Worm (Caenorhabditis elegans) whole organism, L2 larva: ENCODE data around the gene Y38E10A.33.

Experiments
- C34F6.9 ChIP-seq: fragments of 150-350 bp; optimal IDR thresholded peaks from 2 replicates; lab custom pipeline; 2014; ENCODE audit warnings: missing biosample characterization, missing genetic modification characterization
- F13H6.1 ChIP-seq: sonication (generic microtip); optimal IDR thresholded peaks from 2 replicates; lab custom pipeline; 2016; ENCODE audit warnings: missing genetic modification characterization, missing compliant biosample characterization
- R02D3.7 ChIP-seq: fragments of 150-350 bp; optimal IDR thresholded peaks from 2 replicates; lab custom pipeline; 2014; ENCODE audit warnings: missing biosample characterization, missing genetic modification characterization
- Y55F3AM.14 ChIP-seq: fragments of 200-800 bp; sonication (Bioruptor generic); optimal IDR thresholded peaks from 2 replicates; lab custom pipeline; 2018; ENCODE audit warnings: mild to moderate bottlenecking, missing genetic modification characterization, missing compliant biosample characterization
- ZK546.5 ChIP-seq: sonication (generic microtip); optimal IDR thresholded peaks from 2 replicates; lab custom pipeline; 2017; ENCODE audit warnings: missing biosample characterization, missing genetic modification characterization
- ama-1 ChIP-seq: fragments of 150-350 bp; optimal IDR thresholded peaks from 2 replicates; lab custom pipeline; 2018; ENCODE audit warnings: inconsistent platforms
- blmp-1 ChIP-seq: sonication (generic microtip); optimal IDR thresholded peaks from 2 replicates; lab custom pipeline; 2017; ENCODE audit warnings: missing genetic modification characterization, mild to moderate bottlenecking, missing compliant biosample characterization, antibody characterized with exemption, moderate library complexity; ENCODE audit not compliant: insufficient read depth
- ceh-16 ChIP-seq: fragments of 150-350 bp; optimal IDR thresholded peaks from 2 replicates; lab custom pipeline; 2014; ENCODE audit warnings: missing biosample characterization, missing genetic modification characterization
- ceh-82 ChIP-seq: fragments of 150-350 bp; optimal IDR thresholded peaks from 2 replicates; lab custom pipeline; 2014; ENCODE audit warnings: missing biosample characterization, missing genetic modification characterization
- crh-2 ChIP-seq: sonication (generic microtip); optimal IDR thresholded peaks from 2 replicates; lab custom pipeline; 2017; ENCODE audit warnings: missing biosample characterization, missing genetic modification characterization
- egl-27 ChIP-seq: sonication (generic microtip); optimal IDR thresholded peaks from 3 replicates; lab custom pipeline; 2017; ENCODE audit warnings: missing biosample characterization, missing genetic modification reagents, missing genetic modification characterization
- elt-1 ChIP-seq: fragments of 150-350 bp; optimal IDR thresholded peaks from 2 replicates; lab custom pipeline; 2014; ENCODE audit warnings: missing biosample characterization, missing genetic modification characterization
- elt-3 ChIP-seq: sonication (generic microtip); optimal IDR thresholded peaks from 2 replicates; lab custom pipeline; 2017; ENCODE audit warnings: missing biosample characterization, missing genetic modification characterization
- fos-1 ChIP-seq: fragments of 150-350 bp; optimal IDR thresholded peaks from 2 replicates; lab custom pipeline; 2014; ENCODE audit warnings: missing biosample characterization, missing genetic modification characterization
- gmeb-1 ChIP-seq: fragments of 150-350 bp; optimal IDR thresholded peaks from 2 replicates; lab custom pipeline; 2014; ENCODE audit warnings: missing biosample characterization, missing genetic modification characterization
- lin-11 ChIP-seq: fragments of 150-350 bp; sonication (generic microtip); optimal IDR thresholded peaks from 2 replicates; lab custom pipeline; 2014; ENCODE audit warnings: missing biosample characterization, missing genetic modification characterization, inconsistent platforms, mixed read lengths
- lin-13 ChIP-seq: fragments of 150-350 bp; optimal IDR thresholded peaks from 2 replicates; lab custom pipeline; 2014; ENCODE audit warnings: missing biosample characterization, missing genetic modification reagents, missing genetic modification characterization
- lsy-2 ChIP-seq, 2 experiments: fragments of 150-350 bp in 1 of 2; sonication (generic microtip) in 1 of 2; optimal IDR thresholded peaks; 2 replicates each; lab custom pipeline; 2014 to 2017; ENCODE audit warnings: missing biosample characterization in 2 of 2, missing genetic modification characterization in 2 of 2
- mab-5 ChIP-seq: fragments of 150-350 bp; optimal IDR thresholded peaks from 2 replicates; lab custom pipeline; 2014; ENCODE audit warnings: missing biosample characterization, missing genetic modification characterization
- mdl-1 ChIP-seq, 2 experiments: fragments of 150-350 bp in 1 of 2; sonication (generic microtip) in 1 of 2; optimal IDR thresholded peaks; 2 replicates each; lab custom pipeline; 2017; ENCODE audit warnings: missing biosample characterization in 2 of 2, missing genetic modification characterization in 2 of 2
- nhr-10 ChIP-seq: sonication (generic microtip); optimal IDR thresholded peaks from 2 replicates; lab custom pipeline; 2017; ENCODE audit warnings: missing biosample characterization, missing genetic modification characterization
- nhr-11 ChIP-seq: fragments of 150-350 bp; optimal IDR thresholded peaks from 2 replicates; lab custom pipeline; 2014; ENCODE audit warnings: missing biosample characterization, missing genetic modification characterization
- nhr-129 ChIP-seq: fragments of 150-350 bp; optimal IDR thresholded peaks from 2 replicates; lab custom pipeline; 2014; ENCODE audit warnings: missing biosample characterization, missing genetic modification characterization
- nhr-21 ChIP-seq: fragments of 150-350 bp; optimal IDR thresholded peaks from 2 replicates; lab custom pipeline; 2014; ENCODE audit warnings: missing biosample characterization, missing genetic modification characterization
- nhr-25 ChIP-seq: fragments of 150-350 bp; sonication (generic microtip); optimal IDR thresholded peaks from 3 replicates; lab custom pipeline; 2014; ENCODE audit warnings: missing biosample characterization, missing genetic modification characterization
- nhr-77 ChIP-seq: fragments of 150-350 bp; optimal IDR thresholded peaks from 2 replicates; lab custom pipeline; 2014; ENCODE audit warnings: missing biosample characterization, missing genetic modification characterization
- sem-4 ChIP-seq: fragments of 150-350 bp; optimal IDR thresholded peaks from 2 replicates; lab custom pipeline; 2014; ENCODE audit warnings: missing biosample characterization, missing genetic modification reagents, missing genetic modification characterization
- skn-1 ChIP-seq: sonication (generic microtip); optimal IDR thresholded peaks from 2 replicates; lab custom pipeline; 2017; ENCODE audit warnings: missing biosample characterization, missing genetic modification characterization
- sma-3 ChIP-seq: sonication (generic microtip); optimal IDR thresholded peaks from 2 replicates; lab custom pipeline; 2016; ENCODE audit warnings: missing genetic modification reagents, missing genetic modification characterization, missing compliant biosample characterization
- sma-9 ChIP-seq, 2 experiments: fragments of 150-350 bp in 1 of 2; sonication (generic microtip) in 1 of 2; optimal IDR thresholded peaks; 2 replicates each; lab custom pipeline; 2014 to 2016; ENCODE audit warnings: missing genetic modification characterization in 2 of 2, mild to moderate bottlenecking in 1 of 2, missing biosample characterization in 1 of 2, missing compliant biosample characterization in 1 of 2, missing genetic modification reagents in 1 of 2, moderate library complexity in 1 of 2
- snpc-4 ChIP-seq: fragments of 150-350 bp; optimal IDR thresholded peaks from 2 replicates; lab custom pipeline; 2014; ENCODE audit warnings: missing biosample characterization, missing genetic modification characterization
- unc-39 ChIP-seq: fragments of 150-350 bp; optimal IDR thresholded peaks from 2 replicates; lab custom pipeline; 2014; ENCODE audit warnings: missing biosample characterization, missing genetic modification characterization
- unc-55 ChIP-seq: fragments of 150-350 bp; sonication (generic microtip); optimal IDR thresholded peaks from 3 replicates; lab custom pipeline; 2014; ENCODE audit warnings: missing biosample characterization, missing genetic modification reagents, missing genetic modification characterization
- zag-1 ChIP-seq: fragments of 150-350 bp; optimal IDR thresholded peaks from 2 replicates; lab custom pipeline; 2014; ENCODE audit warnings: missing biosample characterization, missing genetic modification characterization
- ztf-1 ChIP-seq: fragments of 200-800 bp; sonication (Bioruptor generic); conservative IDR thresholded peaks from 2 replicates; pipeline ENCODE4 v1.3.6; 2022; ENCODE audit warnings: missing genetic modification characterization, missing compliant biosample characterization
- ztf-11 ChIP-seq: sonication (generic microtip); optimal IDR thresholded peaks from 2 replicates; lab custom pipeline; 2017; ENCODE audit warnings: missing biosample characterization, missing genetic modification characterization
- ztf-4 ChIP-seq: fragments of 150-350 bp; optimal IDR thresholded peaks from 2 replicates; lab custom pipeline; 2014; ENCODE audit warnings: missing biosample characterization, missing genetic modification characterization

Gene Y38E10A.33

DNA sequence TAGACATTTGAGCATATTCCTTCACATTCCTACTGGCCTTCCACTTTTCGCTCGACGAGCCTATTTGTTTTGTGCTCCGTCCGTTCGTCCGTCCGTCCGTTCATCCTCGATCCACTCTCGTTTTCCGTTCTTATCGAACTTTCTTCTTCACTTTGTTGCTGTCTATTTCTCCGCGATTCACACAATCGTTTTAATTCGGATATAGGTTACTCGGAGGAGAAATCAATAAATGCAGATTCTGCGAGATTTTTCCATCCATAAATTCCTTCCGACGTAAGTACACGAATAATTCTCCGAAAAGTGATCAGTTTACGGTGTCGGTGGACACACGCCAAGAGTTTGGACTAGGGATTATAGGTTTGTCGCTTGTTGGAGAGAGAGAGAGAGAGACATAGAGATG is 13.2 kb upstream of the Y38E10A.33 start:
- no peak for TF ChIP-seq zag-1
- no peak for TF ChIP-seq sma-3
- TF ChIP-seq sma-9 (GFP tag; optimal IDR thresholded peaks at IDR 0.05; lab: Kevin White, UChicago): no peak
- no peak for TF ChIP-seq sma-9 (tag; optimal IDR thresholded peaks at IDR 0.05; lab: Kevin White, UChicago)
- TF ChIP-seq sem-4 (tag; lab: Kevin White, UChicago): no peak
- no peak for TF ChIP-seq nhr-10 (tag; lab: Kevin White, UChicago)
- no peak for TF ChIP-seq elt-1
- no peak for TF ChIP-seq egl-27 (tag; lab: Kevin White, UChicago)
- TF ChIP-seq Y55F3AM.14: no peak
- no peak for TF ChIP-seq ceh-82 (tag; lab: Kevin White, UChicago)
- TF ChIP-seq ztf-4 (tag; lab: Kevin White, UChicago): no peak
- TF ChIP-seq nhr-11 (tag; lab: Kevin White, UChicago): no peak

DNA sequence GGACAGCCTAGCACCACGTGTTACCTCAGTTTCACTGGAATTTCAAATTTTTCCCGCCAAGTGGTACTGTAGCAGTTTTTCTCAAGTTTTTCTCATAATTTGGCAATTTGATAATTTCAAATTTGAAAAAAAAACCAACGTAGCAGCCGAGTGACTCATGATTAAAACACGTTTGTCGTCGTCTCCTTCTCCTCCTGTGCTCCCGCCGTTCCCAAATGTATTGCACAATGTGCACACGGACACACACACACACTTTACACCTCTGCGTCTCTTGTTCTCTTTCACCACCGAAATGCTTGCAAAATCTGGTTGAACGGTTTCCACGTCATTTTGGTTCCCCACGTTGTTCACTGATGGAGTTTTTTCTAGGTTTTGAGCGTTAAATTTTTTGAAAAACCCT is 11.9 kb upstream of the Y38E10A.33 start:
- TF ChIP-seq fos-1 (tag; lab: Kevin White, UChicago): peak; percentile 64
- TF ChIP-seq ztf-1 (GFP tag; lab: Robert Waterston, UW): no peak
- TF ChIP-seq unc-55 (GFP tag; lab: Kevin White, UChicago): peak; percentile 15

DNA sequence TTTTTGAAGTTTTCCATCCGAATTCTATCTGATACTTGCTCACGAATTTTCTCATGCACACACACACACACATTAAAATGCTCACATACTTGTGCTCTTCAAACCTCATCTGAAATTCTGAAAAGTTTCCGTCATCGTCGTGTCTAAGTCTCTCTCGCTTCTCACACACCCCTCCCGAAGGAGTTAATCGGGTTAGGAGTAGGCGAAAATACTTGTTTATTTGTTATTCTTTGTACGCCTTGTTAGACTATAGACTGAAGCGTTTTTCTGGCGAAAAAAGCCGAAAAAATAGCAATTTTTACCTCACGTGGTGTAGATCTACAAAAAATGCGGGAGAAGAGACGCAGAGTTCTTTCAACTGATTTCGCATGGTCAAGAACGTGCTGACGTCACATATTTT is 11.5 kb upstream of the Y38E10A.33 start:
- peak; percentile 2 for TF ChIP-seq unc-55 (GFP tag; lab: Kevin White, UChicago)
- TF ChIP-seq ceh-82 (tag; lab: Kevin White, UChicago): no peak
- no peak for TF ChIP-seq gmeb-1
- TF ChIP-seq, all 48 proteins: peak for 1

DNA sequence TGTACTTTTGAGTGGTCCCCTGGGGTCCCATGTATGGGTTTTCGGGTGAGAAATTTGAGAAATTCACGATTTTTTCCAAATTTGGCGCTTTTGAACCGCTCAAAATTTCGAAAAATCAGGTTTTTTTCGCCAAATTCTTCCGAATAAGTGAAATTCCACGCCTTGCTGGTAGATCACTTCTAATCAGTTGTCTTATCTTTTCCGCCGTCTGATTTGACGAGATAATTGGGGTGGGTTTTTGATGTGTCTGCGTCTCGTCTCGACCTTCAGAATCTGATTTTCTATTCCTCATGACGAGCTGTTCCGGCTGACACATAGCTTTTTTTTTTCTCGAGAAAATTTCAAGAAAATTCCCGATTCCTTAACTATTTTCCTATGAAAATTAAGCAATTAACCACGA is 9.9 kb upstream of the Y38E10A.33 start:
- TF ChIP-seq ztf-11 (tag; lab: Kevin White, UChicago) (no peak), C34F6.9 (tag; lab: Kevin White, UChicago) (no peak)

DNA sequence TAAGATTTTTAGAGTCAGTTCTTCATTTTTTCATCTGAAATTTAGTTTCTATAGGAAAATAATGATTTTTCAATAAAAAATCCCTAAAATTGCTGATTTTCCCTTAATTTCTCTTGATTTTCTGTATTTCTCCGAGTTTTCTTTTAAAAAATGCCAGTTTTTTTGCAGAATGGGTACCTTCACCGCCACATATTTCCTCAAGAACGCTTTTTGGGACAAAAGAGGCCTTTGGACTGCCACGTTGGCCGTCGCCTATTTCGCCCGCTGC is 645 bp downstream of the Y38E10A.33 start, which contains the start of gene Y38E10A.24:
TSS of gene Y38E10A.24 (plus strand) at position 169 of the 268 bp plus-strand sequence.
- TF ChIP-seq egl-27 (tag; lab: Kevin White, UChicago): no peak
- no peak for TF ChIP-seq ZK546.5 (tag; lab: Kevin White, UChicago)
- no peak for TF ChIP-seq sma-9 (GFP tag; optimal IDR thresholded peaks at IDR 0.05; lab: Kevin White, UChicago)
- TF ChIP-seq sma-9 (tag; optimal IDR thresholded peaks at IDR 0.05; lab: Kevin White, UChicago): no peak
- TF ChIP-seq skn-1 (tag; lab: Kevin White, UChicago): no peak
- no peak for TF ChIP-seq ceh-16 (tag; lab: Kevin White, UChicago)
- TF ChIP-seq blmp-1: no peak
- TF ChIP-seq elt-3: no peak
- no peak for TF ChIP-seq snpc-4 (tag; lab: Kevin White, UChicago)
- TF ChIP-seq unc-55 (GFP tag; lab: Kevin White, UChicago): no peak

DNA sequence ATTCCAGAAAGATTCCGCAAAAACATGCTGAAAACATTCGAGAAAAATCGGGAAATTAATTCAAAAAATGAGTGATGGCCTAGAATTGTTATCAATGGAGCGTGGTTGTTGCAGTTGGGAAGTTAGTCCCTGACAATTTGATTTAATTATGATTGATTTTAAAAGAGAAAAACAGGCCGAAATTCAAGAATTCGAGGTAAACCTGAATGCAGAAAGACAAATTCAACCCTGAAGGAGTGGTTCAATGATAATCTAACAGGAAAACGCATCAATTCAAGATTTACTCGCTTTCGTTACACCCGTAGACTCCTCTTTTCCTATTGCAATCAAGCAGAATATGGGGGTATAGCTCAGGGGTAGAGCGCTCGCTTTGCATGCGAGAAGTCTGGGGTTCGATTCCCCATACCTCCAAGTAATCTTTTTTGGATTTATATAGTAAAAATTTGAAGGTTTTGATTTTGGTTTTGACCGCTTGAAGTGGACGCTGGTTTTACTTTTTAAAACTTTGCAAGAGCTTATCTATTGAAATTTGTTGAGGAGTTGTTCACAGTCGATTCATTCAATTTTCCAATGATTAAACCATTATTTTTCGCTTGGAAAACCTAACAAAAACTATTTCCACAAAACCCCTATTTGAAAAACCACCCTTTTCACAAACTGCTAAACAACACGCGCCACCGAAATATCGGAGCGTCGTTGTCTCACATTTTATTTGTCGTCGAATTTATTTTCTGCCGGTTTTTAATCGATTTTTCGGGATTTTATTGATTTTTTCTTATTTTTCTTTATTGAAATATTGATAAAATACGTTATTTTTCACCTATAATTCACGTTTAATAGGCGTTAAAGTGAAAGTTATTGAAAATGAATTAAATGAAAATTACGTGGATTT is 1.2 kb downstream of the Y38E10A.33 start:
- TF ChIP-seq sma-9 (GFP tag; optimal IDR thresholded peaks at IDR 0.05; lab: Kevin White, UChicago) (peak; percentile 83), sma-9 (tag; optimal IDR thresholded peaks at IDR 0.05; lab: Kevin White, UChicago) (no peak), lsy-2 (tag; optimal IDR thresholded peaks at IDR 0.05; lab: Kevin White, UChicago) (peak; percentile 59 to 87), C34F6.9 (tag; lab: Kevin White, UChicago) (peak; percentile 96), nhr-129 (tag; lab: Kevin White, UChicago) (peak; percentile 59), Y55F3AM.14 (peak; percentile 22), mdl-1 (tag; optimal IDR thresholded peaks at IDR 0.05; lab: Kevin White, UChicago) (no peak), lin-11 (no peak), ztf-4 (tag; lab: Kevin White, UChicago) (peak; percentile 30), lin-13 (GFP tag; lab: Kevin White, UChicago) (peak; percentile 81), ama-1 (no peak), mab-5 (peak; percentile 57), crh-2 (tag; lab: Kevin White, UChicago) (peak; percentile 83), sma-3 (peak; percentile 80), skn-1 (tag; lab: Kevin White, UChicago) (no peak), egl-27 (tag; lab: Kevin White, UChicago) (no peak), sem-4 (tag; lab: Kevin White, UChicago) (peak; percentile 43), nhr-25 (tag; lab: Kevin White, UChicago) (peak; percentile 75), R02D3.7 (peak; percentile 44), unc-39 (tag; lab: Kevin White, UChicago) (no peak), nhr-21 (tag; lab: Kevin White, UChicago) (peak; percentile 56), F13H6.1 (tag; lab: Kevin White, UChicago) (peak; percentile 75), fos-1 (tag; lab: Kevin White, UChicago) (peak; percentile 66), unc-55 (GFP tag; lab: Kevin White, UChicago) (peak; percentile 93), snpc-4 (tag; lab: Kevin White, UChicago) (peak; percentile 51), nhr-77 (tag; lab: Kevin White, UChicago) (peak; percentile 8), gmeb-1 (peak; percentile 87)
